Fruit fly (Drosophila melanogaster): ENCODE data around the gene Wdr82.

Wdr82 gene

DNA sequence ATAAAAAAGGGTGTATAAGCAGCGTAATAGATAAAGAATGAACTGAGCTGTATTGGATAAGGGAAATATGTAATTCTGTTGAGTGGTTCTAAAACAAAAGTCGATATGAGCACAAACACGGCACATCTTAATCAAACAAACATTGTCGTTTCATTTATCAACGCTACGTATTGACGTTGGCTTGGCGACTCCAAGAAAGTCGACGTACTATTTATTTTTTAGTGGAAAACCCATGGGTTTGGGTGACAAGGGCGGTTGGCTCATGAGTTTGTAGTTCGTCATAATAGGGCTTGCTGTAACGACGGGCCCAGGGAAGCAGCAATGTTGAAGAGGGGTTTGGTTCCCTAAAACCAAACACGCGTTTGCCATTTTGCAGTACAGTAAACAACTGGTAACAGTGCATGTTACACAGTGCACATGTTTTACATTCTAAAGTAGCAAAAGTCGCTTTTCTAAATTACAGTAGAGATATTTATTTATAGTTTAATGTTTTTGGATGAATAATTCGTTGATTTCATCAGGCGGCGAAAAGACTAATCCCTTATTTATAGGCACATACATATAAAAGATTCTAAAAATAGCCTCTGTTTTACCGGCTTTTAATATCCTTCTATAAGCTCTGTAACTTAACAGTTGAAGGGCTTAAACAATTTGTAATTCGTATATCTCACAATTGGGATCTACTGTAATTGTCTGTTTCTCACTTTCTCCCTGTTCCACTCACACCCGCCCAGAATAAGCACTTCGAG is 12.9 kb upstream of the Wdr82 start (continued):
- TF ChIP-seq D (optimal IDR thresholded peaks at IDR 0.05) (no peak), D (GFP tag; optimal IDR thresholded peaks at IDR 0.05) (peak; percentile 46), CG16863 (GFP tag; optimal IDR thresholded peaks at IDR 0.05) (no peak), jumu (GFP tag; optimal IDR thresholded peaks at IDR 0.05) (no peak), Dek (tag; optimal IDR thresholded peaks at IDR 0.05) (no peak), stc (GFP tag; IDR thresholded peaks at IDR 0.05) (no peak), Dip2 (GFP tag; IDR thresholded peaks at IDR 0.05) (no peak), Eip74EF (GFP tag; optimal IDR thresholded peaks at IDR 0.05) (no peak), Awh (GFP tag; IDR thresholded peaks at IDR 0.05) (no peak), CG10565 (GFP tag; optimal IDR thresholded peaks at IDR 0.05) (no peak), CG1233 (GFP tag; optimal IDR thresholded peaks at IDR 0.05) (no peak), Dll (GFP tag; IDR thresholded peaks at IDR 0.05; ENCODE audit: partially characterized antibody) (no peak), Lhr (GFP tag; optimal IDR thresholded peaks at IDR 0.05) (no peak), BEAF-32 (GFP tag; optimal IDR thresholded peaks at IDR 0.05) (no peak), lov (optimal IDR thresholded peaks at IDR 0.05) (no peak), lov (GFP tag; IDR thresholded peaks at IDR 0.05) (no peak), CG4282 (GFP tag; optimal IDR thresholded peaks at IDR 0.05) (no peak), CG16813 (GFP tag; IDR thresholded peaks at IDR 0.05; ENCODE audit: partially characterized antibody) (no peak), CG12299 (tag; optimal IDR thresholded peaks at IDR 0.05) (peak; percentile 13), bigmax (GFP tag; optimal IDR thresholded peaks at IDR 0.05) (no peak), Kr (GFP tag; optimal IDR thresholded peaks at IDR 0.05) (no peak), yki (optimal IDR thresholded peaks at IDR 0.05) (no peak), Taf1 (GFP tag; IDR thresholded peaks at IDR 0.05) (no peak), wor (GFP tag; IDR thresholded peaks at IDR 0.05) (no peak), vnd (GFP tag; IDR thresholded peaks at IDR 0.05; ENCODE audit: partially characterized antibody) (no peak), CG1024 (GFP tag; IDR thresholded peaks at IDR 0.05) (no peak), NfI (GFP tag; optimal IDR thresholded peaks at IDR 0.05) (no peak), CG1603 (tag; optimal IDR thresholded peaks at IDR 0.05) (no peak), fd64A (GFP tag; optimal IDR thresholded peaks at IDR 0.05) (peak; percentile 62), CG6654 (GFP tag; optimal IDR thresholded peaks at IDR 0.05) (no peak), B-H1 (GFP tag; IDR thresholded peaks at IDR 0.05) (no peak), CG2678 (tag; optimal IDR thresholded peaks at IDR 0.05) (peak; percentile 52), lmd (GFP tag; IDR thresholded peaks at IDR 0.05) (no peak), NK7.1 (GFP tag; optimal IDR thresholded peaks at IDR 0.05) (no peak), cg (GFP tag; optimal IDR thresholded peaks at IDR 0.05) (no peak), CG9932 (GFP tag; IDR thresholded peaks at IDR 0.05) (no peak), MTF-1 (GFP tag; optimal IDR thresholded peaks at IDR 0.05; ENCODE audit: borderline replicate concordance) (no peak), lbe (GFP tag; optimal IDR thresholded peaks at IDR 0.05) (peak; percentile 26), CG9609 (GFP tag; optimal IDR thresholded peaks at IDR 0.05) (no peak), org-1 (GFP tag; optimal IDR thresholded peaks at IDR 0.05) (peak; percentile 6), Spps (tag; optimal IDR thresholded peaks at IDR 0.05) (no peak), PHDP (tag; optimal IDR thresholded peaks at IDR 0.05) (no peak), dan (GFP tag; IDR thresholded peaks at IDR 0.05) (no peak), ara (GFP tag; IDR thresholded peaks at IDR 0.05) (no peak), CG8924 (tag; optimal IDR thresholded peaks at IDR 0.05) (peak; percentile 20), bsh (GFP tag; optimal IDR thresholded peaks at IDR 0.05) (no peak), CG6791 (GFP tag; IDR thresholded peaks at IDR 0.05; ENCODE audit: partially characterized antibody) (no peak), CG1647 (GFP tag; optimal IDR thresholded peaks at IDR 0.05) (no peak), CG4424 (GFP tag; optimal IDR thresholded peaks at IDR 0.05) (peak; percentile 14), CG11560 (tag; IDR thresholded peaks at IDR 0.05) (no peak)

Measured in whole organism, embryonic.